Fruit fly (Drosophila melanogaster): ENCODE data around the gene CG31296.

CG31296 gene

DNA sequence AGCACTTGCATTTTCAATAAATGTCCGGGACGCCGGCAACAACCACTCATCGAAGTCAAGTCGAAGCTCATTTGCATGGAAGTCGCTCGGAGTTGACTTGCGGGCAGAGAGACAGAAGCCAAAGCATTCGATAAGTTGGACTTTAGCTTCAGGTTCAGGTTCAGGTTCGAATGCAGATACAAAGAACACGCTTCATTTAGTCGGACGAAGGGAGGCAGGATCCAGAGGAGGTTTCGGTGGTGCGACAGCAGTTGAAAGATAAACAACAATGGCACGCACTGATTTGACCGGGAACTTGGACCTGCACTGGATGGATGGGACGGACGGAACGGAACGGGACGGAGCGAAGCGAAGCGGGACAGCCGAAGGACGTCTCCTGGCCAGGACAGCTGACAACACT is 36.6 kb upstream of the CG31296 start:
- TF ChIP-seq Mio (GFP tag; optimal IDR thresholded peaks at IDR 0.05): no peak
- no peak for TF ChIP-seq foxo (GFP tag; optimal IDR thresholded peaks at IDR 0.05)

DNA sequence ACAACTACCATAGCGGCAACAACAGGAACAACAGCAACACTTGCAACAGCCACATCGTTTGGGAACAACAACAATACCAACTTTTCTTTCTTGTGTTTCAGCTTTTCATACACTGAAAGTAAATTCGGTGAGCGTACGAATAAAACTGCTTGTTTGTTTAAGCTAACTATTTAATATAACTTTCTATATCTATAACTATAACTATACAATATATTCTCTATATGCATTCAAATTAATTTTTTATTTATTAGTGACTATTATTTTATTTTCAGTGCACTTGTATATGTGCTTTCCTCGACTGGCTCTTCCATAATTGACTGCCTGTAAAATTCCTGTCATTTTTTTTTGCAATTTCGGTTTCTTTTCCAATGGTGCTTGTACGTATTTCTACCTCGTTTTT is 35.7 kb upstream of the CG31296 start:
- TF ChIP-seq dl (GFP tag; optimal IDR thresholded peaks at IDR 0.05; ENCODE audit: insufficient read depth in 1 of 2, partially characterized antibody in 2 of 2) (no peak), sv (GFP tag; optimal IDR thresholded peaks at IDR 0.05) (no peak), lola (GFP tag; optimal IDR thresholded peaks at IDR 0.05) (no peak), Mio (GFP tag; optimal IDR thresholded peaks at IDR 0.05) (no peak), CG32264 (GFP tag; optimal IDR thresholded peaks at IDR 0.05) (no peak), foxo (GFP tag; optimal IDR thresholded peaks at IDR 0.05) (no peak), Dfd (GFP tag; optimal IDR thresholded peaks at IDR 0.05) (no peak), HLH106 (tag; optimal IDR thresholded peaks at IDR 0.05) (peak; percentile 19)

DNA sequence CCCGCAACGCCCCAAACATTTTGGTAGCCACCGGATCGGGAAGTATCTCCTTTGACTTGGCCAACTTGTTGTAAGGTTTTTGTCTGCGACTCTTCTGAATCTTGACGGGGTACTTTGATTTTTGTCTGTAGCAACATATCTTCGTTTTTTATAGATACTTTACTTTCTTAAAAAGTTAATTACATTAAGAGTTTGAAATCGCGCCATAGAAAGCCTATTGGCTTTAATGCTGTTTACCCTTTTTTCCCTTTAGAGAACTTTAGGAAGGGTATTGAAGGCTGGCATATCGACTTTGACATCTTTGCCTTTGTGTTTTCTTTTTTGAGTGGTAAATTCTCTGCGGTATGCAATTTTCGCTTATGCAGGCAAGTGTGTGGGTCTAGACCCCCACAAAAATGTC is 35.1 kb upstream of the CG31296 start:
- TF ChIP-seq Jra (GFP tag; optimal IDR thresholded peaks at IDR 0.05) (no peak), ey (GFP tag; optimal IDR thresholded peaks at IDR 0.05) (peak; percentile 76), Vsx2 (GFP tag; optimal IDR thresholded peaks at IDR 0.05; ENCODE audit: partially characterized antibody) (no peak), woc (GFP tag; optimal IDR thresholded peaks at IDR 0.05) (peak; percentile 68), Hnf4 (GFP tag; optimal IDR thresholded peaks at IDR 0.05) (peak; percentile 52), Abd-B (GFP tag; optimal IDR thresholded peaks at IDR 0.05) (no peak), Myc (optimal IDR thresholded peaks at IDR 0.05) (no peak), sage (GFP tag; optimal IDR thresholded peaks at IDR 0.05) (no peak), CG32264 (GFP tag; optimal IDR thresholded peaks at IDR 0.05) (no peak), Hr78 (GFP tag; optimal IDR thresholded peaks at IDR 0.05) (no peak), Mio (GFP tag; optimal IDR thresholded peaks at IDR 0.05) (no peak), OdsH (GFP tag; optimal IDR thresholded peaks at IDR 0.05) (peak; percentile 76), usp (GFP tag; optimal IDR thresholded peaks at IDR 0.05) (no peak), sv (GFP tag; optimal IDR thresholded peaks at IDR 0.05) (no peak), CG9705 (GFP tag; optimal IDR thresholded peaks at IDR 0.05) (no peak), dl (GFP tag; optimal IDR thresholded peaks at IDR 0.05; ENCODE audit: insufficient read depth in 1 of 2, partially characterized antibody in 2 of 2) (no peak), br (GFP tag; optimal IDR thresholded peaks at IDR 0.05) (peak; percentile 51), h (GFP tag; optimal IDR thresholded peaks at IDR 0.05) (peak; percentile 76), dsf (GFP tag; optimal IDR thresholded peaks at IDR 0.05; ENCODE audit: borderline replicate concordance) (no peak), foxo (GFP tag; optimal IDR thresholded peaks at IDR 0.05) (peak in 1 of 2 experiments; percentile 59), Dif (GFP tag; optimal IDR thresholded peaks at IDR 0.05; ENCODE audit: partially characterized antibody) (no peak), Dfd (GFP tag; optimal IDR thresholded peaks at IDR 0.05) (no peak), pan (optimal IDR thresholded peaks at IDR 0.05) (no peak), N (GFP tag; optimal IDR thresholded peaks at IDR 0.05) (no peak), rgr (GFP tag; optimal IDR thresholded peaks at IDR 0.05) (peak; percentile 60), fru (GFP tag; optimal IDR thresholded peaks at IDR 0.05) (peak; percentile 66), GATAd (GFP tag; optimal IDR thresholded peaks at IDR 0.05) (no peak), Hr83 (GFP tag; optimal IDR thresholded peaks at IDR 0.05; ENCODE audit: poor library complexity, severe bottlenecking) (no peak), CrebA (GFP tag; optimal IDR thresholded peaks at IDR 0.05; ENCODE audit: borderline replicate concordance) (no peak), psq (GFP tag; optimal IDR thresholded peaks at IDR 0.05) (peak; percentile 39), dmrt93B (GFP tag; optimal IDR thresholded peaks at IDR 0.05) (peak; percentile 8), jim (GFP tag; optimal IDR thresholded peaks at IDR 0.05) (no peak), brk (GFP tag; optimal IDR thresholded peaks at IDR 0.05) (no peak), tai (GFP tag; optimal IDR thresholded peaks at IDR 0.05) (no peak), lola (GFP tag; optimal IDR thresholded peaks at IDR 0.05) (no peak), HLH106 (tag; optimal IDR thresholded peaks at IDR 0.05) (peak; percentile 65), Rel (GFP tag; optimal IDR thresholded peaks at IDR 0.05) (no peak), Rel (tag; optimal IDR thresholded peaks at IDR 0.05) (no peak), Sp1 (GFP tag; optimal IDR thresholded peaks at IDR 0.05) (peak; percentile 60)
